Worm (Caenorhabditis elegans) whole organism, L4/young adult: ENCODE measurements around the gene F11A5.5.

Source experiments
- dao-5 ChIP-seq: sonication (generic microtip); optimal IDR thresholded peaks from 2 replicates; lab custom pipeline; 2016; ENCODE audit warnings: missing genotype, missing genetic modification characterization, moderate library complexity, missing compliant biosample characterization
- him-1 ChIP-seq: sonication (generic microtip); optimal IDR thresholded peaks from 2 replicates; lab custom pipeline; 2016; ENCODE audit warnings: missing genotype, missing genetic modification reagents, missing genetic modification characterization, missing compliant biosample characterization

- no peak for TF ChIP-seq dao-5
- no peak for TF ChIP-seq him-1
Observed at ce11 chrV:16213323-16213722, 15.2 kb downstream of the F11A5.5 start.
